Fruit fly (Drosophila melanogaster) S2 (cell line): ENCODE data around the gene CG14696.

ENCODE experiments used
- CG8478 ChIP-seq: fragments of >200 bp; optimal IDR thresholded peaks from 2 replicates; lab custom pipeline; 2018
- CTCF ChIP-seq, 2 experiments: fragments of >200 bp; optimal IDR thresholded peaks; 2 replicates each; lab custom pipeline; 2018

DNA sequence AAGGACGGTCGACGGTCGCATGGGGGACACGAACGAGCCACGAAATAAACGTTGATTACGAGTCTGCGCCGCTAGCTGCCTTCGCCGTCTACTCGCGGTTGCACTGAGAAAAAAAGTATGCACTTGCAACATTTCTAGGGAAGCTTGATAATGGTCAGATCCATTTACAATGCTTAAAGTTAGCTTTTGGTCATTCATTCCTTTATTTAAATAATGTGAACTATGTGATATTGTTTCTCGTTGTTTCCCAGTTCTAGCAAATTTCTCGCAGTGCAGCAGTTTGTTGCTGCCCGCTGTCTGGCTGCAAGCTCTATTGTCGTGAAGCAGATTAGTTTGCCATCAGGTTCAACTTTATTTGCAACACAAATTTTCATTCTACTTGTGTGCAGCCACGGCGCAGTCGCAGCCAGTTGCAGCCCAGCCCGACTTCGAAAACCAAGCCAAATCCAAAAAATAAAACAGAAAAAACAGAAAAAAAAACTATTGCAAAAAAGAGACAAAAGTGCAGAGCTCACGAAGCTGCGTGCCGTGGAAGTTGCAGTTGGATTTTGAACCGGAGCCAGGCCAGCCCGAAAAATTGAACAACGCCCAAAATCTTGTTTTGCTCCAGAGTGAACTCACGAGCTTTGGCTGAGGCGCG lies 52.2 kb downstream of the CG14696 start:
- TF ChIP-seq CG8478 (lab: Kevin White, UChicago) (no peak), CTCF (optimal IDR thresholded peaks at IDR 0.05; lab: Kevin White, UChicago) (no peak)
